Worm (Caenorhabditis elegans): ENCODE measurements around the gene C06B8.7.

C06B8.7 gene

DNA sequence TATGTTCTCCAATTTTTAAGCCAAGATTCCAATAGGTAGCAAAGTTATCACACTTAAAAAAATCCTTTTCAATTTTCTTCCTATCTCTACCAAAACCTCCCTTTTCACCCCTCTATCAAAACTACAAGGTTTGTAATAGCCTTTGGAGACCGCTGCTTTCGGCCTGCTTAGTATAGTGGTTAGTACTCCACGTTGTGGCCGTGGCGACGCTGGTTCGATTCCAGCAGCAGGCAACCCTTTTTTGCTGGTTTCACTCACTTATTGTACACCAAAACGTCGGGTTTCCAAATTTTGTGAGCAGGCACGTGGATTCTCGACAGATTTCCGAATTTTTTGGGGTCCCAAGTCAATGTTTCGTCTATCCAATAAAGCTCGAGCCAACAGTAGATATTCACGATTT lies 55.3 kb downstream of the C06B8.7 start (continued):
- TF ChIP-seq ztf-26 (tag; optimal IDR thresholded peaks at IDR 0.05) (no peak), aptf-3 (GFP tag; IDR thresholded peaks at IDR 0.05) (no peak), egl-44 (GFP tag; IDR thresholded peaks at IDR 0.05) (no peak), ztf-28 (GFP tag; IDR thresholded peaks at IDR 0.05) (no peak), lsy-27 (tag; optimal IDR thresholded peaks at IDR 0.05; ENCODE audit: borderline replicate concordance, insufficient read depth) (peak; percentile 22), hlh-12 (tag; optimal IDR thresholded peaks at IDR 0.05) (no peak), efl-1 (GFP tag; optimal IDR thresholded peaks at IDR 0.05) (no peak), madf-6 (GFP tag; IDR thresholded peaks at IDR 0.05) (peak; percentile 61), F39B2.1 (GFP tag; IDR thresholded peaks at IDR 0.05) (no peak), ceh-91 (GFP tag; IDR thresholded peaks at IDR 0.05) (no peak), mes-4 (tag; optimal IDR thresholded peaks at IDR 0.05) (no peak), nhr-179 (tag; optimal IDR thresholded peaks at IDR 0.05) (no peak), nhr-27 (tag; optimal IDR thresholded peaks at IDR 0.05) (no peak), rec-8 (tag; optimal IDR thresholded peaks at IDR 0.05) (no peak), hmg-1.2 (GFP tag; IDR thresholded peaks at IDR 0.05) (peak; percentile 68), ekl-4 (GFP tag; IDR thresholded peaks at IDR 0.05) (no peak), bed-2 (GFP tag; IDR thresholded peaks at IDR 0.05) (no peak), somi-1 (GFP tag; optimal IDR thresholded peaks at IDR 0.05) (no peak), dpl-1 (GFP tag; optimal IDR thresholded peaks at IDR 0.05) (no peak), nhr-80 (tag; optimal IDR thresholded peaks at IDR 0.05) (no peak), hmg-20 (GFP tag; IDR thresholded peaks at IDR 0.05) (no peak), him-1 (tag; optimal IDR thresholded peaks at IDR 0.05) (peak; percentile 63), F22D6.2 (tag; optimal IDR thresholded peaks at IDR 0.05) (no peak), C17E4.6 (GFP tag; IDR thresholded peaks at IDR 0.05) (no peak), nhr-120 (GFP tag; IDR thresholded peaks at IDR 0.05) (no peak), nfya-1 (tag; optimal IDR thresholded peaks at IDR 0.05; ENCODE audit: borderline replicate concordance, insufficient read depth) (no peak), ZK185.1 (tag; optimal IDR thresholded peaks at IDR 0.05; ENCODE audit: poor library complexity, severe bottlenecking) (peak; percentile 35), zfh-2 (GFP tag; conservative IDR thresholded peaks at IDR 0.05) (no peak), B0336.3 (GFP tag; IDR thresholded peaks at IDR 0.05) (no peak), lir-1 (GFP tag; conservative IDR thresholded peaks at IDR 0.05) (0 out of 2 replicates have a peak, but pooled peaks have one; percentile 37), pbrm-1 (GFP tag; IDR thresholded peaks at IDR 0.05) (peak; percentile 15; the same call in 1 of the 2 replicates), ets-4 (GFP tag; optimal IDR thresholded peaks at IDR 0.05) (no peak), cebp-2 (GFP tag; IDR thresholded peaks at IDR 0.05) (no peak), F57A8.1 (GFP tag; optimal IDR thresholded peaks at IDR 0.05) (no peak), sea-2 (GFP tag; IDR thresholded peaks at IDR 0.05) (no peak), bed-1 (GFP tag; IDR thresholded peaks at IDR 0.05) (no peak), pha-4 (tag; optimal IDR thresholded peaks at IDR 0.05) (no peak), F23B12.7 (tag; optimal IDR thresholded peaks at IDR 0.05; ENCODE audit: insufficient read depth) (peak; percentile 20), dpff-1 (tag; optimal IDR thresholded peaks at IDR 0.05) (no peak), hsf-1 (GFP tag; IDR thresholded peaks at IDR 0.05) (no peak), C06A6.2 (GFP tag; conservative IDR thresholded peaks at IDR 0.05) (no peak), lin-40 (tag; optimal IDR thresholded peaks at IDR 0.05) (no peak), rpc-1 (optimal IDR thresholded peaks at IDR 0.05) (peak; percentile 67), rpc-1 (tag; optimal IDR thresholded peaks at IDR 0.05) (peak; percentile 77), ama-1 (optimal IDR thresholded peaks at IDR 0.05) (no peak), ama-1 (GFP tag; optimal IDR thresholded peaks at IDR 0.05) (no peak), gei-17 (GFP tag; optimal IDR thresholded peaks at IDR 0.05) (no peak), Y53F4B.3 (GFP tag; IDR thresholded peaks at IDR 0.05) (no peak), Y56A3A.18 (GFP tag; IDR thresholded peaks at IDR 0.05) (no peak), madf-8 (GFP tag; conservative IDR thresholded peaks at IDR 0.05) (no peak), B0019.2 (GFP tag; conservative IDR thresholded peaks at IDR 0.05) (no peak)
